Worm (Caenorhabditis elegans): ENCODE data around the gene oac-41.

DNA sequence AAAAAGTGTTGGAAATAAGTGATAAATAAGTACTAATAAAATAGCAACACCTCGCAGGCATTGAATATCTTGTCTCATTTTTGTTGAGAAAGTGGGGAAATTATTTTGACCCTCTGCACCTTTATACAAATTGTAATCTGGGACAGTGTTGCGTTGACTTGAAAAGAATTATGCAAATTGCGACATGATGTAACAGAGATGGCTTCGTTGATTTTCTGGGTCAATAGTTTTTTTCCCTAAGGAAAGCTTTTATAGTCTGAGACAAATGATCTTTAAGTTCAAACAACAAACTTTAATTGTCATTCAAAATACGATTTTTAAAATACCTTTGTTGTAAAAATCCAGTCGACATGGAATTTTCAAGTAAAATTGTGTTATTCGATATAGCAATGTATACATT is 2.7 kb upstream of the oac-41 start, which contains the start of gene bus-1:
- TF ChIP-seq mxl-1 (tag; optimal IDR thresholded peaks at IDR 0.05): no peak
- TF ChIP-seq ztf-28 (GFP tag; IDR thresholded peaks at IDR 0.05): no peak
- TF ChIP-seq ama-1 (optimal IDR thresholded peaks at IDR 0.05): no peak
- TF ChIP-seq ama-1 (GFP tag; optimal IDR thresholded peaks at IDR 0.05): no peak
- TF ChIP-seq him-1 (tag; optimal IDR thresholded peaks at IDR 0.05): no peak
- TF ChIP-seq F22D6.2 (tag; optimal IDR thresholded peaks at IDR 0.05): no peak
- no peak for TF ChIP-seq chd-7 (tag; optimal IDR thresholded peaks at IDR 0.05)
- TF ChIP-seq madf-10 (tag; optimal IDR thresholded peaks at IDR 0.05): no peak
- TF ChIP-seq F33H1.4 (GFP tag; IDR thresholded peaks at IDR 0.05): no peak
- TF ChIP-seq efl-1 (GFP tag; optimal IDR thresholded peaks at IDR 0.05): no peak
- no peak for TF ChIP-seq ztf-3 (GFP tag; optimal IDR thresholded peaks at IDR 0.05)
- no peak for TF ChIP-seq F10E7.11 (tag; optimal IDR thresholded peaks at IDR 0.05)

All from whole organism, young adult.